Fruit fly (Drosophila melanogaster): Measurements from ENCODE around the gene hyx.

hyx gene

dm6 chr3R:9038652-9039051 lies at the start of gene hyx (continued):
- TF ChIP-seq dmrt11E (tag; optimal IDR thresholded peaks at IDR 0.05) (peak; percentile 27), CG12942 (GFP tag; optimal IDR thresholded peaks at IDR 0.05) (no peak), CG13894 (tag; optimal IDR thresholded peaks at IDR 0.05) (peak; percentile 59), chinmo (GFP tag; IDR thresholded peaks at IDR 0.05; ENCODE audit: partially characterized antibody) (peak; percentile 78; the same call in 3 of the 4 replicates), ATbp (GFP tag; optimal IDR thresholded peaks at IDR 0.05) (no peak), CG14667 (GFP tag; IDR thresholded peaks at IDR 0.05) (no peak), fd64A (GFP tag; optimal IDR thresholded peaks at IDR 0.05) (no peak), Usf (GFP tag; optimal IDR thresholded peaks at IDR 0.05) (no peak), CG32772 (GFP tag; IDR thresholded peaks at IDR 0.05) (no peak), mam (GFP tag; optimal IDR thresholded peaks at IDR 0.05) (peak; percentile 59), stc (GFP tag; IDR thresholded peaks at IDR 0.05) (no peak), scrt (GFP tag; optimal IDR thresholded peaks at IDR 0.05) (peak; percentile 43), sob (GFP tag; IDR thresholded peaks at IDR 0.05) (peak; percentile 61; the same call in 1 of the 2 replicates), Jarid2 (GFP tag; optimal IDR thresholded peaks at IDR 0.05) (no peak), CG2875 (GFP tag; optimal IDR thresholded peaks at IDR 0.05) (no peak), CG8944 (GFP tag; optimal IDR thresholded peaks at IDR 0.05) (no peak), CG18619 (GFP tag; optimal IDR thresholded peaks at IDR 0.05) (peak; percentile 22), ttk (GFP tag; IDR thresholded peaks at IDR 0.05) (peak; percentile 29; the same call in 1 of the 2 replicates), ap (GFP tag; IDR thresholded peaks at IDR 0.05) (no peak), fu2 (GFP tag; optimal IDR thresholded peaks at IDR 0.05) (no peak), CG10209 (GFP tag; optimal IDR thresholded peaks at IDR 0.05) (no peak), Awh (GFP tag; IDR thresholded peaks at IDR 0.05) (no peak)

- TF ChIP-seq Bdp1 (GFP tag; optimal IDR thresholded peaks at IDR 0.05) (peak; percentile 75), CG11085 (GFP tag; IDR thresholded peaks at IDR 0.05) (peak; percentile 47; the same call in 1 of the 2 replicates), CG17328 (GFP tag; IDR thresholded peaks at IDR 0.05) (no peak; the same call in 1 of the 2 replicates), Myb (GFP tag; optimal IDR thresholded peaks at IDR 0.05) (peak; percentile 74), Eip74EF (GFP tag; optimal IDR thresholded peaks at IDR 0.05) (no peak), ind (GFP tag; optimal IDR thresholded peaks at IDR 0.05) (peak; percentile 82), CG18262 (tag; optimal IDR thresholded peaks at IDR 0.05) (peak; percentile 70), NK7.1 (GFP tag; optimal IDR thresholded peaks at IDR 0.05) (peak; percentile 64), Spps (tag; optimal IDR thresholded peaks at IDR 0.05) (peak; percentile 4), mirr (GFP tag; optimal IDR thresholded peaks at IDR 0.05) (peak; percentile 59), CG8281 (tag; optimal IDR thresholded peaks at IDR 0.05) (no peak), Oli (tag; optimal IDR thresholded peaks at IDR 0.05) (no peak), Doc2 (GFP tag; IDR thresholded peaks at IDR 0.05) (no peak), CG3726 (GFP tag; IDR thresholded peaks at IDR 0.05) (no peak), CG16863 (GFP tag; optimal IDR thresholded peaks at IDR 0.05) (peak; percentile 80), dmrt99B (tag; optimal IDR thresholded peaks at IDR 0.05) (no peak), nau (GFP tag; optimal IDR thresholded peaks at IDR 0.05) (no peak), Six4 (GFP tag; optimal IDR thresholded peaks at IDR 0.05) (peak; percentile 67), CG2120 (GFP tag; optimal IDR thresholded peaks at IDR 0.05) (peak; percentile 92), Xbp1 (GFP tag; optimal IDR thresholded peaks at IDR 0.05) (peak; percentile 78), C15 (GFP tag; IDR thresholded peaks at IDR 0.05) (0 out of 3 replicates have a peak, but pooled peaks have one; percentile 17), CG17802 (tag; optimal IDR thresholded peaks at IDR 0.05) (peak; percentile 20), MESR4 (GFP tag; optimal IDR thresholded peaks at IDR 0.05) (peak; percentile 36), luna (GFP tag; optimal IDR thresholded peaks at IDR 0.05) (peak; percentile 72), ci (GFP tag; IDR thresholded peaks at IDR 0.05) (peak; percentile 29; the same call in 1 of the 3 replicates), caup (GFP tag; optimal IDR thresholded peaks at IDR 0.05; ENCODE audit: severe bottlenecking) (peak; percentile 80), fu2 (GFP tag; optimal IDR thresholded peaks at IDR 0.05) (peak; percentile 85), CG34376 (GFP tag; optimal IDR thresholded peaks at IDR 0.05) (peak; percentile 79)
Observed at dm6 chr3R:8992928-8993579, 45.5 kb upstream of the hyx start, which contains the start of gene CG11975. Gene CG11975 (plus strand): TSS chr3R:8993253.
